Fruit fly (Drosophila melanogaster) whole organism, embryonic: ENCODE measurements around the gene Gr93a.
A peak's percentile ranks its signal among the peaks of the same experiment; 100 is the strongest.

ENCODE experiments used
- CG10431 ChIP-seq: fragments of 200-800 bp; sonication (Bioruptor generic); optimal IDR thresholded peaks from 3 replicates; lab custom pipeline; 2018; ENCODE audit warnings: missing biosample characterization, mild to moderate bottlenecking, missing genetic modification characterization
- CG11247 ChIP-seq: fragments of 200-800 bp; sonication (Bioruptor generic); IDR thresholded peaks from 2 replicates; pipeline ENCODE4 v1.3.6; 2022; ENCODE audit warnings: missing biosample characterization, missing genetic modification characterization
- CG11398 ChIP-seq: fragments of 200-800 bp; sonication (Bioruptor generic); optimal IDR thresholded peaks from 2 replicates; lab custom pipeline; 2016; ENCODE audit warnings: missing biosample characterization, missing genetic modification characterization
- CG12744 ChIP-seq: fragments of 200-800 bp; sonication (Bioruptor generic); optimal IDR thresholded peaks from 2 replicates; lab custom pipeline; 2016; ENCODE audit warnings: missing biosample characterization, missing genetic modification characterization
- CG13424 ChIP-seq: fragments of 200-800 bp; sonication (Bioruptor generic); optimal IDR thresholded peaks from 2 replicates; lab custom pipeline; 2019; ENCODE audit warnings: missing biosample characterization, mild to moderate bottlenecking, missing genetic modification characterization, moderate library complexity
- CG13775 ChIP-seq: fragments of 200-800 bp; sonication (Bioruptor generic); optimal IDR thresholded peaks from 3 replicates; lab custom pipeline; 2017; ENCODE audit warnings: missing biosample characterization, mild to moderate bottlenecking, missing genetic modification characterization
- CG14860 ChIP-seq: fragments of 200-800 bp; sonication (Bioruptor generic); IDR thresholded peaks from 3 replicates; pipeline ENCODE4 v1.3.6; 2022; ENCODE audit warnings: missing biosample characterization, missing genetic modification characterization; ENCODE audit not compliant: partially characterized antibody
- CG15073 ChIP-seq: fragments of 200-800 bp; sonication (Bioruptor generic); optimal IDR thresholded peaks from 2 replicates; lab custom pipeline; 2016; ENCODE audit warnings: missing biosample characterization, missing genetic modification characterization
- CG15514 ChIP-seq: fragments of 200-800 bp; sonication (Bioruptor generic); optimal IDR thresholded peaks from 3 replicates; lab custom pipeline; 2017; ENCODE audit warnings: missing biosample characterization, missing genetic modification characterization, mild to moderate bottlenecking, moderate library complexity, missing genetic modification reagents
- CG1603 ChIP-seq: fragments of 200-800 bp; sonication (Bioruptor generic); optimal IDR thresholded peaks from 2 replicates; lab custom pipeline; 2019; ENCODE audit warnings: missing biosample characterization, mild to moderate bottlenecking, missing genetic modification characterization, moderate library complexity
- CG16779 ChIP-seq: fragments of 200-800 bp; sonication (Bioruptor generic); IDR thresholded peaks from 2 replicates; pipeline ENCODE4 v1.3.6; 2022; ENCODE audit warnings: missing biosample characterization, missing genetic modification characterization
- CG2116 ChIP-seq: fragments of 200-800 bp; sonication (Bioruptor generic); optimal IDR thresholded peaks from 3 replicates; lab custom pipeline; 2018; ENCODE audit warnings: missing biosample characterization, mild to moderate bottlenecking, missing genetic modification characterization
- CG30431 ChIP-seq: fragments of 200-800 bp; sonication (Bioruptor generic); optimal IDR thresholded peaks from 2 replicates; lab custom pipeline; 2017; ENCODE audit warnings: missing biosample characterization, missing genetic modification characterization
- CG31224 ChIP-seq: fragments of 200-800 bp; sonication (Bioruptor generic); IDR thresholded peaks from 2 replicates; pipeline ENCODE4 v1.3.6; 2022; ENCODE audit warnings: missing biosample characterization, missing genetic modification characterization
- CG32532 ChIP-seq: fragments of 200-800 bp; sonication (Bioruptor generic); IDR thresholded peaks from 2 replicates; pipeline ENCODE4 v1.3.6; 2022; ENCODE audit warnings: missing biosample characterization, missing genetic modification characterization
- CG3726 ChIP-seq: fragments of 200-800 bp; sonication (Bioruptor generic); IDR thresholded peaks from 3 replicates; pipeline ENCODE4, ENCODE4 v1.3.6; 2022; ENCODE audit warnings: missing biosample characterization, missing genetic modification characterization
- CG4328 ChIP-seq: fragments of 200-800 bp; sonication (Bioruptor generic); optimal IDR thresholded peaks from 3 replicates; lab custom pipeline; 2017; ENCODE audit warnings: missing biosample characterization, missing genetic modification reagents, missing genetic modification characterization
- CG4424 ChIP-seq: fragments of 200-800 bp; sonication (Bioruptor generic); optimal IDR thresholded peaks from 3 replicates; lab custom pipeline; 2016; ENCODE audit warnings: missing biosample characterization, missing genetic modification characterization
- CG6791 ChIP-seq: fragments of 200-800 bp; sonication (Bioruptor generic); IDR thresholded peaks from 3 replicates; pipeline ENCODE4 v1.3.6; 2022; ENCODE audit warnings: missing biosample characterization, missing genetic modification characterization; ENCODE audit not compliant: partially characterized antibody
- CG7839 ChIP-seq: fragments of 200-800 bp; sonication (Bioruptor generic); optimal IDR thresholded peaks from 3 replicates; lab custom pipeline; 2018; ENCODE audit warnings: missing biosample characterization, mild to moderate bottlenecking, missing genetic modification characterization, moderate library complexity
- CG7987 ChIP-seq: fragments of 200-800 bp; sonication (Bioruptor generic); optimal IDR thresholded peaks from 2 replicates; lab custom pipeline; 2018; ENCODE audit warnings: missing biosample characterization, mild to moderate bottlenecking, missing genetic modification characterization, moderate library complexity
- CG8281 ChIP-seq: fragments of 200-800 bp; sonication (Bioruptor generic); optimal IDR thresholded peaks from 2 replicates; lab custom pipeline; 2018; ENCODE audit warnings: missing biosample characterization, mild to moderate bottlenecking, missing genetic modification characterization, moderate library complexity
- Camta ChIP-seq: fragments of 200-800 bp; sonication (Bioruptor generic); optimal IDR thresholded peaks from 2 replicates; lab custom pipeline; 2016; ENCODE audit warnings: missing biosample characterization, missing genetic modification characterization
- CoRest ChIP-seq: fragments of 200-800 bp; sonication (Bioruptor generic); optimal IDR thresholded peaks from 3 replicates; lab custom pipeline; 2018; ENCODE audit warnings: missing biosample characterization, mild to moderate bottlenecking, missing genetic modification characterization, moderate library complexity
- Dfd ChIP-seq, 2 experiments: fragments of >200 bp; optimal IDR thresholded peaks; 2 replicates each; lab custom pipeline; 2017; ENCODE audit warnings: missing biosample characterization in 2 of 2, missing genetic modification characterization in 2 of 2
- Doc3 ChIP-seq: fragments of 200-800 bp; sonication (Bioruptor generic); IDR thresholded peaks from 3 replicates; pipeline ENCODE4 v1.3.6; 2022; ENCODE audit warnings: missing biosample characterization, missing genetic modification characterization; ENCODE audit not compliant: partially characterized antibody
- HmgZ ChIP-seq: fragments of 200-800 bp; sonication (Bioruptor generic); optimal IDR thresholded peaks from 2 replicates; lab custom pipeline; 2018; ENCODE audit warnings: missing biosample characterization, mild to moderate bottlenecking, missing genetic modification characterization
- Kr ChIP-seq: fragments of 200-800 bp; sonication (Bioruptor generic); optimal IDR thresholded peaks from 2 replicates; lab custom pipeline; 2017; ENCODE audit warnings: missing biosample characterization, mild to moderate bottlenecking, missing genetic modification characterization
- Lhr ChIP-seq: fragments of 200-800 bp; sonication (Bioruptor generic); optimal IDR thresholded peaks from 3 replicates; lab custom pipeline; 2017; ENCODE audit warnings: mild to moderate bottlenecking, missing biosample characterization, missing genetic modification reagents, missing genetic modification characterization
- Taf1 ChIP-seq: fragments of 200-800 bp; sonication (Bioruptor generic); IDR thresholded peaks from 2 replicates; pipeline ENCODE4 v1.3.6; 2022; ENCODE audit warnings: missing biosample characterization, missing genetic modification characterization
- ara ChIP-seq: fragments of 200-800 bp; sonication (Bioruptor generic); IDR thresholded peaks from 2 replicates; pipeline ENCODE4 v1.3.6; 2022; ENCODE audit warnings: missing biosample characterization, missing genetic modification characterization
- chinmo ChIP-seq: fragments of 200-800 bp; sonication (Bioruptor generic); IDR thresholded peaks from 4 replicates; pipeline ENCODE4 v1.3.6; 2022; ENCODE audit warnings: missing biosample characterization, missing genetic modification characterization; ENCODE audit not compliant: partially characterized antibody
- chm ChIP-seq: fragments of 200-800 bp; sonication (Bioruptor generic); IDR thresholded peaks from 2 replicates; pipeline ENCODE4 v1.3.6; 2022; ENCODE audit warnings: missing biosample characterization, missing genetic modification characterization
- chn ChIP-seq: fragments of 200-800 bp; sonication (Bioruptor generic); optimal IDR thresholded peaks from 2 replicates; lab custom pipeline; 2016; ENCODE audit warnings: missing biosample characterization, missing genetic modification characterization
- ci ChIP-seq: fragments of 200-800 bp; sonication (Bioruptor generic); IDR thresholded peaks from 3 replicates; pipeline ENCODE4 v1.3.6; 2022; ENCODE audit warnings: missing biosample characterization, missing genetic modification characterization
- crc ChIP-seq: fragments of 200-800 bp; sonication (Bioruptor generic); optimal IDR thresholded peaks from 2 replicates; lab custom pipeline; 2016; ENCODE audit warnings: missing biosample characterization, missing genetic modification characterization
- da ChIP-seq: fragments of 200-800 bp; sonication (Bioruptor generic); optimal IDR thresholded peaks from 2 replicates; lab custom pipeline; 2016; ENCODE audit warnings: missing biosample characterization, missing genetic modification characterization
- eve ChIP-seq, 2 experiments: fragments of >200 bp; optimal IDR thresholded peaks; 2 replicates each; lab custom pipeline; 2017; ENCODE audit warnings: missing biosample characterization in 2 of 2, missing genetic modification characterization in 2 of 2
- fd64A ChIP-seq: fragments of 200-800 bp; sonication (Bioruptor generic); optimal IDR thresholded peaks from 3 replicates; lab custom pipeline; 2018; ENCODE audit warnings: missing biosample characterization, mild to moderate bottlenecking, missing genetic modification characterization
- fd96Cb ChIP-seq: fragments of 200-800 bp; sonication (Bioruptor generic); optimal IDR thresholded peaks from 2 replicates; lab custom pipeline; 2018; ENCODE audit warnings: missing biosample characterization, mild to moderate bottlenecking, missing genetic modification characterization, moderate library complexity
- hbn ChIP-seq: fragments of 200-800 bp; sonication (Bioruptor generic); IDR thresholded peaks from 2 replicates; pipeline ENCODE4 v1.3.6; 2022; ENCODE audit warnings: missing biosample characterization, missing genetic modification characterization; ENCODE audit not compliant: partially characterized antibody
- her ChIP-seq: fragments of 200-800 bp; sonication (Bioruptor generic); optimal IDR thresholded peaks from 2 replicates; lab custom pipeline; 2016; ENCODE audit warnings: missing biosample characterization, missing genetic modification characterization
- insv ChIP-seq, 2 experiments: fragments of 200-800 bp; sonication (Bioruptor generic); optimal IDR thresholded peaks; 3 replicates each; lab custom pipeline; 2016 to 2018; ENCODE audit warnings: missing biosample characterization in 2 of 2, missing genetic modification characterization in 2 of 2
- lilli ChIP-seq: fragments of 200-800 bp; sonication (Bioruptor generic); optimal IDR thresholded peaks from 3 replicates; lab custom pipeline; 2016; ENCODE audit warnings: missing biosample characterization, missing genetic modification characterization
- nerfin-1 ChIP-seq: fragments of 200-800 bp; sonication (Bioruptor generic); optimal IDR thresholded peaks from 3 replicates; lab custom pipeline; 2019; ENCODE audit warnings: missing biosample characterization, mild to moderate bottlenecking, missing genetic modification characterization, moderate library complexity
- p53 ChIP-seq: fragments of 200-800 bp; sonication (Bioruptor generic); optimal IDR thresholded peaks from 2 replicates; lab custom pipeline; 2016; ENCODE audit warnings: missing biosample characterization, missing genetic modification characterization
- peb ChIP-seq: fragments of 200-800 bp; sonication (Bioruptor generic); IDR thresholded peaks from 2 replicates; pipeline ENCODE4 v1.3.6; 2022; ENCODE audit warnings: missing biosample characterization, missing genetic modification characterization
- pfk ChIP-seq: fragments of 200-800 bp; sonication (Bioruptor generic); optimal IDR thresholded peaks from 2 replicates; lab custom pipeline; 2018; ENCODE audit warnings: missing biosample characterization, mild to moderate bottlenecking, missing genetic modification characterization, moderate library complexity
- repo ChIP-seq: fragments of 200-800 bp; sonication (Bioruptor generic); optimal IDR thresholded peaks from 2 replicates; lab custom pipeline; 2016; ENCODE audit warnings: missing biosample characterization, missing genetic modification characterization
- tgo ChIP-seq: fragments of 200-800 bp; sonication (Bioruptor generic); IDR thresholded peaks from 3 replicates; pipeline ENCODE4 v1.3.6; 2022; ENCODE audit warnings: missing biosample characterization, missing genetic modification characterization

Gene Gr93a

dm6 chr3R:21848987-21849442 is 16.7 kb downstream of the Gr93a start (continued):
- TF ChIP-seq nerfin-1 (peak; percentile 74), hbn (GFP tag; lab: Robert Waterston, UW) (no peak), crc (GFP tag; lab: Kevin White, UChicago) (peak; percentile 52), CG12744 (peak; percentile 28), CG30431 (GFP tag; lab: Kevin White, UChicago) (peak; percentile 66), p53 (GFP tag; lab: Kevin White, UChicago) (no peak), CG15514 (peak; percentile 13), CG6791 (GFP tag; lab: Robert Waterston, UW) (no peak), CG16779 (GFP tag; lab: Robert Waterston, UW) (no peak), tgo (GFP tag; lab: Robert Waterston, UW) (peak; percentile 59; the same call in 2 of the 3 replicates), Dfd (GFP tag; optimal IDR thresholded peaks at IDR 0.05; lab: Kevin White, UChicago) (no peak), CG4328 (GFP tag; lab: Kevin White, UChicago) (peak; percentile 27), HmgZ (no peak), CG10431 (peak; percentile 0), peb (GFP tag; lab: Robert Waterston, UW) (no peak), CG13775 (peak; percentile 76), CG31224 (GFP tag; lab: Robert Waterston, UW) (no peak), CG7839 (tag; lab: Kevin White, UChicago) (peak; percentile 86), eve (GFP tag; optimal IDR thresholded peaks at IDR 0.05; lab: Kevin White, UChicago) (peak; percentile 79 to 86), fd64A (GFP tag; lab: Kevin White, UChicago) (no peak), Doc3 (no peak), lilli (GFP tag; lab: Kevin White, UChicago) (peak; percentile 44), Camta (GFP tag; lab: Kevin White, UChicago) (peak; percentile 57), chinmo (GFP tag; lab: Robert Waterston, UW) (no peak), her (peak; percentile 28), Taf1 (no peak), CG8281 (tag; lab: Kevin White, UChicago) (peak; percentile 40), insv (GFP tag; optimal IDR thresholded peaks at IDR 0.05; lab: Kevin White, UChicago) (no peak), ci (GFP tag; lab: Robert Waterston, UW) (0 out of 3 replicates have a peak, but pooled peaks have one; percentile 13), CoRest (tag; lab: Kevin White, UChicago) (peak; percentile 75), fd96Cb (tag; lab: Kevin White, UChicago) (peak; percentile 74), CG11398 (GFP tag; lab: Kevin White, UChicago) (peak; percentile 7), repo (peak; percentile 1), CG4424 (GFP tag; lab: Kevin White, UChicago) (peak; percentile 76), CG32532 (peak; percentile 43; the same call in 1 of the 2 replicates), chm (no peak), pfk (GFP tag; lab: Kevin White, UChicago) (no peak), chn (peak; percentile 61), CG15073 (no peak), CG11247 (GFP tag; lab: Robert Waterston, UW) (no peak), CG1603 (tag; lab: Kevin White, UChicago) (peak; percentile 11), da (GFP tag; lab: Kevin White, UChicago) (no peak), ara (GFP tag; lab: Robert Waterston, UW) (peak; percentile 60; the same call in 1 of the 2 replicates), CG2116 (peak; percentile 20), Lhr (GFP tag; lab: Kevin White, UChicago) (peak; percentile 35), CG7987 (GFP tag; lab: Kevin White, UChicago) (no peak), CG3726 (GFP tag; lab: Robert Waterston, UW) (no peak), CG14860 (GFP tag; lab: Robert Waterston, UW) (no peak), CG13424 (tag; lab: Kevin White, UChicago) (peak; percentile 75), Kr (GFP tag; lab: Kevin White, UChicago) (no peak)
